Fruit fly (Drosophila melanogaster): ENCODE data around the gene rpr.

The rpr gene

dm6 chr3L:18349090-18349709, 49.0 kb downstream of the rpr start (continued):
- TF ChIP-seq chinmo (GFP tag; IDR thresholded peaks at IDR 0.05; ENCODE audit: partially characterized antibody) (no peak), Dip2 (GFP tag; IDR thresholded peaks at IDR 0.05) (no peak), ftz-f1 (GFP tag; optimal IDR thresholded peaks at IDR 0.05) (no peak), dan (GFP tag; IDR thresholded peaks at IDR 0.05) (peak; percentile 49; the same call in 1 of the 2 replicates), Lhr (GFP tag; optimal IDR thresholded peaks at IDR 0.05) (peak; percentile 3), tna (GFP tag; IDR thresholded peaks at IDR 0.05; ENCODE audit: partially characterized antibody) (no peak), CG1832 (GFP tag; optimal IDR thresholded peaks at IDR 0.05) (no peak), Oaz (GFP tag; IDR thresholded peaks at IDR 0.05) (no peak), NfI (GFP tag; optimal IDR thresholded peaks at IDR 0.05) (no peak), so (GFP tag; IDR thresholded peaks at IDR 0.05) (no peak), CG9797 (GFP tag; optimal IDR thresholded peaks at IDR 0.05) (no peak), gcm2 (GFP tag; optimal IDR thresholded peaks at IDR 0.05) (no peak), grau (tag; optimal IDR thresholded peaks at IDR 0.05) (peak; percentile 61), Mrtf (GFP tag; IDR thresholded peaks at IDR 0.05) (no peak), CG3407 (GFP tag; optimal IDR thresholded peaks at IDR 0.05) (no peak), CG4854 (GFP tag; optimal IDR thresholded peaks at IDR 0.05) (no peak), tin (GFP tag; optimal IDR thresholded peaks at IDR 0.05) (peak; percentile 41), CG11398 (GFP tag; optimal IDR thresholded peaks at IDR 0.05) (no peak), E2f2 (GFP tag; IDR thresholded peaks at IDR 0.05) (no peak), Tbp (GFP tag; optimal IDR thresholded peaks at IDR 0.05) (no peak), CG14050 (GFP tag; IDR thresholded peaks at IDR 0.05) (no peak), Doc2 (GFP tag; IDR thresholded peaks at IDR 0.05) (no peak), CG2875 (GFP tag; optimal IDR thresholded peaks at IDR 0.05) (peak; percentile 35), nerfin-1 (tag; optimal IDR thresholded peaks at IDR 0.05) (no peak), CG6765 (GFP tag; optimal IDR thresholded peaks at IDR 0.05) (no peak), HmgZ (tag; optimal IDR thresholded peaks at IDR 0.05) (no peak), Dp (GFP tag; optimal IDR thresholded peaks at IDR 0.05) (no peak), Taf1 (GFP tag; IDR thresholded peaks at IDR 0.05) (no peak), nom (GFP tag; optimal IDR thresholded peaks at IDR 0.05) (no peak), Dad (GFP tag; optimal IDR thresholded peaks at IDR 0.05) (no peak), CG15696 (tag; optimal IDR thresholded peaks at IDR 0.05) (peak; percentile 70), az2 (GFP tag; optimal IDR thresholded peaks at IDR 0.05) (peak; percentile 48), CG43689 (GFP tag; IDR thresholded peaks at IDR 0.05) (no peak), CG13123 (GFP tag; optimal IDR thresholded peaks at IDR 0.05) (peak; percentile 4), CG9437 (GFP tag; optimal IDR thresholded peaks at IDR 0.05) (no peak), Dek (tag; optimal IDR thresholded peaks at IDR 0.05) (no peak), CG7556 (GFP tag; optimal IDR thresholded peaks at IDR 0.05) (no peak), Drgx (GFP tag; IDR thresholded peaks at IDR 0.05) (no peak), nerfin-2 (GFP tag; IDR thresholded peaks at IDR 0.05; ENCODE audit: partially characterized antibody) (no peak), tio (GFP tag; optimal IDR thresholded peaks at IDR 0.05) (peak; percentile 12), Side (GFP tag; optimal IDR thresholded peaks at IDR 0.05) (no peak), ems (GFP tag; optimal IDR thresholded peaks at IDR 0.05) (no peak), CG6813 (GFP tag; optimal IDR thresholded peaks at IDR 0.05) (peak; percentile 36), CG2116 (GFP tag; optimal IDR thresholded peaks at IDR 0.05) (no peak), pzg (GFP tag; optimal IDR thresholded peaks at IDR 0.05) (no peak), jigr1 (GFP tag; IDR thresholded peaks at IDR 0.05) (no peak), maf-S (GFP tag; optimal IDR thresholded peaks at IDR 0.05) (no peak), CG31441 (GFP tag; IDR thresholded peaks at IDR 0.05) (peak; percentile 35; the same call in 1 of the 2 replicates), da (GFP tag; optimal IDR thresholded peaks at IDR 0.05) (no peak), gsb (GFP tag; IDR thresholded peaks at IDR 0.05) (no peak), bcd (GFP tag; optimal IDR thresholded peaks at IDR 0.05) (no peak)

All from whole organism, embryonic.